Fruit fly (Drosophila melanogaster) whole organism, wandering third instar larva: ENCODE data around the gene CG3164.

Experiments used
- Abd-B ChIP-seq: fragments of >200 bp; optimal IDR thresholded peaks from 2 replicates; lab custom pipeline; 2017; ENCODE audit warnings: missing biosample characterization, missing genetic modification characterization
- Dfd ChIP-seq: fragments of >200 bp; optimal IDR thresholded peaks from 2 replicates; lab custom pipeline; 2017; ENCODE audit warnings: missing biosample characterization, missing genetic modification characterization
- Dif ChIP-seq: fragments of 200-275, 200-300 bp; sonication (Bioruptor generic); optimal IDR thresholded peaks from 2 replicates; lab custom pipeline; 2018; ENCODE audit warnings: missing biosample characterization, missing genetic modification characterization; ENCODE audit not compliant: partially characterized antibody
- GATAd ChIP-seq: sonication (Bioruptor generic); optimal IDR thresholded peaks from 2 replicates; lab custom pipeline; 2016; ENCODE audit warnings: missing biosample characterization, missing genetic modification characterization
- Hnf4 ChIP-seq: fragments of 200-800 bp; sonication (Bioruptor generic); optimal IDR thresholded peaks from 2 replicates; lab custom pipeline; 2016; ENCODE audit warnings: missing biosample characterization, mild to moderate bottlenecking, missing genetic modification characterization
- Hr83 ChIP-seq: fragments of 200-300 bp; sonication (Bioruptor generic); optimal IDR thresholded peaks from 2 replicates; lab custom pipeline; 2016; ENCODE audit warnings: missing biosample characterization, mild to moderate bottlenecking, missing genetic modification characterization, moderate library complexity; ENCODE audit not compliant: poor library complexity, severe bottlenecking
- Jra ChIP-seq: sonication (Bioruptor generic); optimal IDR thresholded peaks from 2 replicates; lab custom pipeline; 2016; ENCODE audit warnings: missing biosample characterization, missing genetic modification characterization
- N ChIP-seq: fragments of >200 bp; optimal IDR thresholded peaks from 2 replicates; lab custom pipeline; 2018; ENCODE audit warnings: missing biosample characterization, missing external identifiers, missing genetic modification characterization
- OdsH ChIP-seq: fragments of 200-800 bp; sonication (Bioruptor generic); optimal IDR thresholded peaks from 2 replicates; lab custom pipeline; 2016; ENCODE audit warnings: missing biosample characterization, mild to moderate bottlenecking, missing genetic modification characterization
- Sp1 ChIP-seq: fragments of 200-800 bp; sonication (Bioruptor generic); optimal IDR thresholded peaks from 3 replicates; lab custom pipeline; 2019; ENCODE audit warnings: missing biosample characterization, mild to moderate bottlenecking, missing genetic modification characterization, moderate library complexity
- Vsx2 ChIP-seq: fragments of 200-300, 225-300 bp; sonication (Bioruptor generic); optimal IDR thresholded peaks from 2 replicates; lab custom pipeline; 2018; ENCODE audit warnings: missing biosample characterization, missing genetic modification characterization; ENCODE audit not compliant: partially characterized antibody
- br ChIP-seq: fragments of 200-800 bp; sonication (Bioruptor generic); optimal IDR thresholded peaks from 2 replicates; lab custom pipeline; 2016; ENCODE audit warnings: missing biosample characterization, missing genetic modification characterization
- dl ChIP-seq, 2 experiments: fragments of 175-275, 200-275 bp in 1 of 2; fragments of 200-275 bp in 1 of 2; sonication (Bioruptor generic); optimal IDR thresholded peaks; lab custom pipeline; 2018; ENCODE audit warnings: mild to moderate bottlenecking in 2 of 2, missing biosample characterization in 2 of 2, missing genetic modification characterization in 2 of 2, moderate library complexity in 2 of 2; ENCODE audit not compliant: partially characterized antibody in 2 of 2, insufficient read depth in 1 of 2
- dmrt93B ChIP-seq: fragments of 200-800 bp; sonication (Bioruptor generic); optimal IDR thresholded peaks from 2 replicates; lab custom pipeline; 2018; ENCODE audit warnings: missing biosample characterization, mild to moderate bottlenecking, missing genetic modification characterization
- foxo ChIP-seq, 2 experiments: fragments of 200-800 bp; sonication (Bioruptor generic); optimal IDR thresholded peaks; 2 replicates in 1 of 2; 3 replicates in 1 of 2; lab custom pipeline; 2016 to 2017; ENCODE audit warnings: missing biosample characterization in 2 of 2, missing genetic modification characterization in 2 of 2
- fru ChIP-seq: fragments of 200-800 bp; sonication (Bioruptor generic); optimal IDR thresholded peaks from 3 replicates; lab custom pipeline; 2016; ENCODE audit warnings: missing biosample characterization, mild to moderate bottlenecking, missing genetic modification characterization
- h ChIP-seq: fragments of 200-800 bp; sonication (Bioruptor generic); optimal IDR thresholded peaks from 3 replicates; lab custom pipeline; 2016; ENCODE audit warnings: missing biosample characterization, mild to moderate bottlenecking, missing genetic modification characterization
- jim ChIP-seq: fragments of 175-275, 200-325 bp; sonication (Bioruptor generic); optimal IDR thresholded peaks from 2 replicates; lab custom pipeline; 2016; ENCODE audit warnings: missing biosample characterization, mild to moderate bottlenecking, missing genetic modification characterization
- lola ChIP-seq: fragments of >200 bp; optimal IDR thresholded peaks from 2 replicates; lab custom pipeline; 2017; ENCODE audit warnings: missing biosample characterization, missing genetic modification characterization
- pan ChIP-seq: fragments of >200 bp; optimal IDR thresholded peaks from 2 replicates; lab custom pipeline; 2017
- psq ChIP-seq: fragments of 200-800 bp; sonication (Bioruptor generic); optimal IDR thresholded peaks from 3 replicates; lab custom pipeline; 2017; ENCODE audit warnings: missing biosample characterization, mild to moderate bottlenecking, missing genetic modification characterization, moderate library complexity
- rgr ChIP-seq: fragments of 200-800 bp; sonication (Bioruptor generic); optimal IDR thresholded peaks from 3 replicates; lab custom pipeline; 2016; ENCODE audit warnings: missing biosample characterization, mild to moderate bottlenecking, missing genetic modification characterization
- sv ChIP-seq: fragments of 200-800 bp; sonication (Bioruptor generic); optimal IDR thresholded peaks from 3 replicates; lab custom pipeline; 2016; ENCODE audit warnings: missing biosample characterization, missing genetic modification characterization
- tai ChIP-seq: sonication (Bioruptor generic); optimal IDR thresholded peaks from 2 replicates; lab custom pipeline; 2016; ENCODE audit warnings: missing biosample characterization, missing genetic modification characterization
- usp ChIP-seq: fragments of >200 bp; optimal IDR thresholded peaks from 2 replicates; lab custom pipeline; 2017; ENCODE audit warnings: missing biosample characterization, missing genetic modification characterization
- woc ChIP-seq: sonication (Bioruptor generic); optimal IDR thresholded peaks from 2 replicates; lab custom pipeline; 2016; ENCODE audit warnings: missing biosample characterization, mild to moderate bottlenecking, missing genetic modification characterization

Gene CG3164

DNA sequence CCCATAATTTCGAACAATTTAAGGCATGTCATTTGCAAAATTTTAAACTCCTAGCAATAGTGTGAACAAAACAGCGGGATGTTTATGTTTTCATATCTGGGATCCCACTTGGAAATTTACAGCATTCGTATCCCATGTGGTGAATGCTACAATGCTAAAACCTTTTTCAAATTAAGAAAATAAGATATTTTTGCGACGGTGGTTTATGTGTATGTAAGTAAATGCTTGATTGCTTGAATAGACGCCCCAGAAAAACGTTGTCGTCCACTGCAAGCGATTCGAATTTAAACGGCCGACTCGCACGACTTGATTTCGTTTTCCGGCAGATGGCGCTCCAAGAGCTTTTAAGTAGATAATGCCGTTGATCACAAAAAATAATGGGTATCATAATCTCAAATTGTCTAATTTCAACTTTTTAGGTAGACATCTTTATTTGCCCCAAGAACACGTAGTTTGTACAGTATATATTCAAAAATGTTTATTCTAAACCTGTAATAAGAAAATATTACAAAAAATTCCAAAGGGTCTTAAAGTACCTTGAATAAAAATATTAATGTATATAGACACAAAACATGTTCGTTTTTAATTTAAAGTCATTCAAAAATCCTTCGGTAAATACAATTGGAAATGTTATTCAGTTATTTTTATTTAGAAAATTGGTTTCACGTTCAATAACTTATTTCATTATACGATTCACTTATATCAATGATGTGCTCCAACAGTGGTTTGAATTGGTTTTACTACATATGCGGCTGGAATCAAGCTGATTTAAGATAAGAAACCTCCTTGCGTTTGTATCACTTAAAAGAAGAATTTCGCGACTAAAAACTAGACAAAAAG is 8.2 kb downstream of the CG3164 start:
- no peak for TF ChIP-seq usp
- TF ChIP-seq tai (GFP tag; lab: Kevin White, UChicago), result peak; percentile 26

DNA sequence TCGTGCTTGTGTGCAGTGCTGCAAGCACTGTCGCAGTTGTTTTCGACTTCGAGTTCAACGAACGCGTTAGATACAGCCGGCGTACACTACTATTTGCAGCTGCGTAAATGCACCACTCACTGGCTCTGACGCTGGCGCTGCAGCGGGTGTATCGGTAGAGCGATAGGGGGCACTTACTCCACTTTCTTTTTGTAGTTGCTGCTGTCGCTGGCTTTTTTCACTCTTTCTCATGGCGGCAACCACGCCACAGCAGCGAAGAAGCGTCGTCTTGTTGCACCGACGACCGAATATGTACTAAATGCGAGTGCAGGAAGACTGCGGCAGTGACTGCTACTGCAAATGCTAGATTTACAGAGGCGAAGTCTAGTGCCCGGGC is 9.1 kb downstream of the CG3164 start, which contains the start of gene CG4822:
CG4822 (minus strand) TSS at position 299 of the 376 bp plus-strand sequence.
- TF ChIP-seq jim, result no peak
- no peak for TF ChIP-seq tai (GFP tag; lab: Kevin White, UChicago)
- no peak for TF ChIP-seq usp
- TF ChIP-seq rgr (GFP tag; lab: Kevin White, UChicago), result no peak
- TF ChIP-seq Sp1, result no peak
- no peak for TF ChIP-seq lola
- TF ChIP-seq Dif (GFP tag; lab: Kevin White, UChicago), result no peak
- TF ChIP-seq dl (GFP tag; optimal IDR thresholded peaks at IDR 0.05; lab: Kevin White, UChicago; ENCODE audit: insufficient read depth in 1 of 2, partially characterized antibody in 2 of 2), result no peak
- TF ChIP-seq Vsx2 (GFP tag; lab: Kevin White, UChicago), result no peak
- TF ChIP-seq, all 38 proteins: peak for 0

DNA sequence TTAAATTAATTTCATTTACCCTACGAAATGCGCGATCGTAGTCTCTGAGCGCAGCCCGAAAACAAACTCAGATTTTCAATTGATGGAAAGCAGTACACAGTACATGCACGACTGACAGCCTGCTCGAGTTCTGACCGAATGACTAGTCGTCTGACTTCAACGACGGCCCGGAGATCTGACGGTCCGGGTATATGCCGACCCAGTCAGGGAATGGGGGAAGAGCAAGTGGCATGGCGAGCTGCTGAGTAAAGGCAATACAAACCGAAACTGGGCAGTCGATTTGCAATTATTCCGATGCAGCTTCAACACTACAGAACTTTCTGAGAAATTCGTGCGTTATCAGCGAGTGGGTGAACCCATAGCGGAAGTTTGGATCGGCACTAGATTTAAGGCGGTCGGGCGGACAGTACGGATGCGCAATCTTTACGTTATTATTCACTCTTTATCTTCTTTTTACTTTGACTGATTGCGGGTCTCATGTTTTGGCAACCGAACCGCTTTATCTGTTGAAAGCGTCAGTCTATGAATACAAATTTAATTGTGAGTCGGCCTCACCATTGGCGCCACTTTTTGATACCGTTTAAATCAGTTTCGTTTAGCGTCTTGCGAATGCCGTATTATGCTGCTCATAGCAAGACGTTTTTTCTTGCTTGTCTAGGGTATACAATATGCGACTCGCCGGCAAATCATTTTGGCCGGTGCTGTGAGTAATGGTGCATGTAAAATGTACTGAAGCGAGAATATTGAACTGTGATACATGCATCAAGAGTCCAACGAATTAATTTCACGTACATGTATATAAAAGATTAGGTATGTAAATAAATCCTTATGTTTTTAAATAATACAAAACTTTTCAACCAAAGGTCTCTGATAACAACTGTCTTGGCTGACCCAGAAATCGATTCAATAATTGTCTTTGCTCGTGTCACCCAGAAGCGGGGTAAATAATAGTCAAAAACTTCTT is 9.8 kb downstream of the CG3164 start:
- TF ChIP-seq br (GFP tag; lab: Kevin White, UChicago) (peak; percentile 73), Sp1 (no peak), dl (GFP tag; optimal IDR thresholded peaks at IDR 0.05; lab: Kevin White, UChicago; ENCODE audit: insufficient read depth in 1 of 2, partially characterized antibody in 2 of 2) (peak in 1 of 2 experiments; percentile 8), rgr (GFP tag; lab: Kevin White, UChicago) (peak; percentile 26), Jra (GFP tag; lab: Kevin White, UChicago) (no peak), fru (GFP tag; lab: Kevin White, UChicago) (peak; percentile 45), h (GFP tag; lab: Kevin White, UChicago) (peak; percentile 62), Vsx2 (GFP tag; lab: Kevin White, UChicago) (no peak), N (GFP tag; lab: Kevin White, UChicago) (no peak), pan (no peak), OdsH (peak; percentile 21), Hnf4 (GFP tag; lab: Kevin White, UChicago) (peak; percentile 33), Abd-B (GFP tag; lab: Kevin White, UChicago) (no peak), woc (GFP tag; lab: Kevin White, UChicago) (peak; percentile 65), psq (GFP tag; lab: Kevin White, UChicago) (peak; percentile 6), Dif (GFP tag; lab: Kevin White, UChicago) (no peak), GATAd (GFP tag; lab: Kevin White, UChicago) (no peak), Hr83 (GFP tag; lab: Kevin White, UChicago) (no peak), foxo (GFP tag; optimal IDR thresholded peaks at IDR 0.05; lab: Kevin White, UChicago) (peak in 1 of 2 experiments; percentile 47), sv (GFP tag; lab: Kevin White, UChicago) (no peak), dmrt93B (GFP tag; lab: Kevin White, UChicago) (no peak)
- TF ChIP-seq, all 38 proteins: peak for 10

DNA sequence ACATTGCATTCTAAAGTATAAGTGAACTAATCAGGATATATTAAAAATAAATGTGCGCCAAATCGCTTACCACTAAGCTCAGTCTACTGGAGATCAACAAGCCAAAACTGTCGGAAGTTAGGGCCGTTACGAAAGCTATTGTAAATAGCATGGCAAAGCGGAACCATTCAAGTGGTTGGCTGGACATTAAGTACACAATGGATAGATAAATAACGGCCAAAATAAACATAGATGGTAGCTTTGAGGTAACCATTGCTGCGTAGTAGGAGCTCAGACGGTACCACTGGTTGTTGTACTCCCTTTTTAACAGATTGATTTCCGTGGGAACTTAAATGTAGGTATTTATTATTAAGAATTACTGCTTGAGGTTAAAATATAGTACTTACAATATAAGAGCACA is 12.8 kb downstream of the CG3164 start:
- TF ChIP-seq sv (GFP tag; lab: Kevin White, UChicago) (peak; percentile 1), GATAd (GFP tag; lab: Kevin White, UChicago) (no peak), woc (GFP tag; lab: Kevin White, UChicago) (no peak)

DNA sequence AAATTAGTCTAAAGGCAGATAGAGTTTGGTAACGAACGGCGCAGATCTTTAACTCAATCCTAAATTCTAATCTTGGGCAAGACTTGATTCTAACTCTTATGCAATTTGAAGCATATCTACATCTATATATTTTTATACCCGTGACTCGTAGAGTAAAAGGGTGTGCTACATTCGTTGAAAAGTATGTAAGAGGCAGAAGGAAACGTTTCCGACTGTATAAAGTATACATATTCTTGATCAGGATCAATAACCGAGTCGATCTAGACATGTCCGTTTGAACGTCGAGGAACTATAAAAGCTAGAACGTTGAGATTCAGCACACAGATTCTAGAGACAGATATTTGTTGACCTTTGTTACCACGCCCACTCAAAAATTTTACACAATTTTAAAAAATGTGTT is 14.2 kb downstream of the CG3164 start, which contains the start of gene CG13694:
CG13694 (minus strand) TSS at position 101 of the 400 bp plus-strand sequence.
- peak; percentile 63 for TF ChIP-seq Dfd (GFP tag; lab: Kevin White, UChicago)
- TF ChIP-seq sv (GFP tag; lab: Kevin White, UChicago), result no peak
